Worm (Caenorhabditis elegans): ENCODE data around the gene F13H8.5.
A peak's percentile ranks its signal among the peaks of the same experiment; 100 is the strongest.

Gene F13H8.5

DNA sequence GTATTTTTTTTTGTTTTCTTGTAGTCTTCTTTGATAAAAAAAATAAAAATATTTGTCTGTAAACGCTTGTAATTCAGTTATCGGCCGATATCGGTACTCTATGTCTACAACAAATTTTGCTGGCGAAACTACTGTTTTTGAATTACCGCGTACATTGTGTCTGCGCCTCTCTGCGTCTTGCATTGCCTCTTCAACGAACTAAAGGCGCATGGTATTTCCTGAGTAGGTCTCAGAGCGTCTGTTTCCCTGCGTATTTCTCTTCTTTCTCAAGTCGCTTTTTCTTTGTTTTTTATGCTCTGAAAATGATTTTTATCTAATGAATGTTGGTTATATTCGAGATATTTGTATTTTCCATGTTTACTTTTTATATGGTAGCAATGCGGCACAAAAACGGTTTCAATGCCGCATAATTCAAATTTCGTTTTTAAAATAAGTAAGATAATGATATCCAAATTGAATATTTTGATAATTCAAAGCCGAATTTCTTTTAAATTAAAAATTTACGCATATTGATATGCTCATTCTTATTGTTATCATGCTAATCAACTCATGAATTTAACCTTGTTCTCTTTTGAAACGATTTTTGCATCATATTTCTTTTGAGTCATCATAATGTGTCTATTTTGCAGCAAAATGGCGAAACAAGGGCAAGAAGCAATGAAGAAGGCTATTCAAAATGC, 5.0 kb downstream of the F13H8.5 start, which contains the start of gene phb-2 (continued):
- peak; percentile 84 for TF ChIP-seq mep-1 (tag; optimal IDR thresholded peaks at IDR 0.05)
- TF ChIP-seq ceh-88 (GFP tag; IDR thresholded peaks at IDR 0.05): 0 out of 2 replicates have a peak, but pooled peaks have one; percentile 46
- peak; percentile 92 to 99 for TF ChIP-seq efl-1 (optimal IDR thresholded peaks at IDR 0.05)
- peak; percentile 98 to 100 for TF ChIP-seq efl-1 (GFP tag; optimal IDR thresholded peaks at IDR 0.05 in 1 of 2)
- peak; percentile 79 for TF ChIP-seq nhr-20 (tag; optimal IDR thresholded peaks at IDR 0.05)
- no peak for TF ChIP-seq sptf-1 (tag; optimal IDR thresholded peaks at IDR 0.05)
- no peak for TF ChIP-seq alr-1 (tag; optimal IDR thresholded peaks at IDR 0.05; ENCODE audit: borderline replicate concordance)
- no peak for TF ChIP-seq unc-30 (tag; optimal IDR thresholded peaks at IDR 0.05)

ce11 chrII:6248503-6248902, 7.4 kb downstream of the F13H8.5 start:
- TF ChIP-seq nhr-90 (tag; optimal IDR thresholded peaks at IDR 0.05; ENCODE audit: poor library complexity): peak; percentile 64
- TF ChIP-seq pqm-1 (tag; optimal IDR thresholded peaks at IDR 0.05): no peak
- TF ChIP-seq lin-14 (GFP tag; optimal IDR thresholded peaks at IDR 0.05): no peak
- TF ChIP-seq dsc-1 (tag; optimal IDR thresholded peaks at IDR 0.05): peak; percentile 28
- peak in 1 of 2 experiments; percentile 49 for TF ChIP-seq mdl-1 (tag; optimal IDR thresholded peaks at IDR 0.05)
- peak; percentile 40 for TF ChIP-seq lir-3 (tag; optimal IDR thresholded peaks at IDR 0.05; ENCODE audit: poor library complexity)
- peak; percentile 10 for TF ChIP-seq aly-2 (tag; optimal IDR thresholded peaks at IDR 0.05)
- TF ChIP-seq nhr-47 (tag; optimal IDR thresholded peaks at IDR 0.05): peak; percentile 60
- TF ChIP-seq nhr-77 (tag; optimal IDR thresholded peaks at IDR 0.05): peak; percentile 47
- TF ChIP-seq snu-23 (GFP tag; optimal IDR thresholded peaks at IDR 0.05): peak; percentile 64
- TF ChIP-seq blmp-1 (tag; optimal IDR thresholded peaks at IDR 0.05): no peak
- no peak for TF ChIP-seq hlh-4 (tag; optimal IDR thresholded peaks at IDR 0.05)
- TF ChIP-seq ztf-4 (tag; optimal IDR thresholded peaks at IDR 0.05): no peak
- peak; percentile 20 for TF ChIP-seq xbp-1 (tag; optimal IDR thresholded peaks at IDR 0.05)
- peak; percentile 52 for TF ChIP-seq rnt-1 (tag; optimal IDR thresholded peaks at IDR 0.05)
- peak in 1 of 6 experiments; percentile 10 for TF ChIP-seq elt-3 (tag; optimal IDR thresholded peaks at IDR 0.05)
- no peak for TF ChIP-seq hlh-17 (GFP tag; optimal IDR thresholded peaks at IDR 0.05; ENCODE audit: borderline replicate concordance)
- peak; percentile 10 for TF ChIP-seq fos-1 (tag; optimal IDR thresholded peaks at IDR 0.05)
- TF ChIP-seq nhr-85 (tag): peak; percentile 80
- TF ChIP-seq unc-30 (tag; optimal IDR thresholded peaks at IDR 0.05): no peak
- TF ChIP-seq efl-1 (optimal IDR thresholded peaks at IDR 0.05): peak; percentile 64 to 74
- TF ChIP-seq efl-1 (GFP tag; optimal IDR thresholded peaks at IDR 0.05 in 1 of 2): peak; percentile 62 to 98
- TF ChIP-seq lin-35 (GFP tag; optimal IDR thresholded peaks at IDR 0.05): peak; percentile 42 to 83
- peak; percentile 18 for TF ChIP-seq unc-86 (tag; optimal IDR thresholded peaks at IDR 0.05)
- TF ChIP-seq grh-1 (GFP tag; IDR thresholded peaks at IDR 0.05): no peak
- TF ChIP-seq unc-130 (tag; optimal IDR thresholded peaks at IDR 0.05): peak; percentile 35
- peak; percentile 58 for TF ChIP-seq swsn-7 (tag; optimal IDR thresholded peaks at IDR 0.05)
- no peak for TF ChIP-seq ama-1 (optimal IDR thresholded peaks at IDR 0.05)
- TF ChIP-seq Y116A8C.19 (tag; optimal IDR thresholded peaks at IDR 0.05; ENCODE audit: borderline replicate concordance): no peak
- no peak for TF ChIP-seq sox-4 (tag; optimal IDR thresholded peaks at IDR 0.05)
- TF ChIP-seq alr-1 (tag; optimal IDR thresholded peaks at IDR 0.05; ENCODE audit: borderline replicate concordance): no peak
- TF ChIP-seq ceh-63 (GFP tag; optimal IDR thresholded peaks at IDR 0.05): no peak
- no peak for TF ChIP-seq zag-1 (tag; optimal IDR thresholded peaks at IDR 0.05)
- peak; percentile 78 for TF ChIP-seq C16A3.4 (tag; optimal IDR thresholded peaks at IDR 0.05)
- peak; percentile 29 for TF ChIP-seq elt-2 (tag; optimal IDR thresholded peaks at IDR 0.05)
- TF ChIP-seq nhr-19 (GFP tag; conservative IDR thresholded peaks at IDR 0.05): peak; percentile 57
- peak; percentile 45 for TF ChIP-seq nhr-20 (tag; optimal IDR thresholded peaks at IDR 0.05)
- TF ChIP-seq tbx-2 (tag; optimal IDR thresholded peaks at IDR 0.05): peak; percentile 24
- TF ChIP-seq irx-1 (tag; optimal IDR thresholded peaks at IDR 0.05): peak; percentile 31
- TF ChIP-seq mep-1 (tag; optimal IDR thresholded peaks at IDR 0.05): peak; percentile 71
- TF ChIP-seq dpl-1 (GFP tag; optimal IDR thresholded peaks at IDR 0.05): peak; percentile 54 to 68 (median 63)
- TF ChIP-seq ceh-82 (tag; optimal IDR thresholded peaks at IDR 0.05): peak; percentile 4 to 36 (median 20)
- no peak for TF ChIP-seq C34B4.2 (tag; optimal IDR thresholded peaks at IDR 0.05)
- TF ChIP-seq ceh-90 (tag; optimal IDR thresholded peaks at IDR 0.05): no peak
- no peak for TF ChIP-seq pag-3 (tag; optimal IDR thresholded peaks at IDR 0.05; ENCODE audit: borderline replicate concordance, insufficient read depth)
- TF ChIP-seq skn-1 (tag; optimal IDR thresholded peaks at IDR 0.05): peak; percentile 27

Data from whole organism, L1 larva.